Worm (Caenorhabditis elegans) whole organism, young adult: Measurements from ENCODE around the gene W05H9.4.

ENCODE experiments used
- C06A6.2 ChIP-seq: fragments of 200-800 bp; sonication (Bioruptor generic); conservative IDR thresholded peaks from 2 replicates; pipeline ENCODE4 v1.3.6; 2022; ENCODE audit warnings: missing genetic modification characterization, missing compliant biosample characterization
- F23B12.7 ChIP-seq: sonication (generic microtip); optimal IDR thresholded peaks from 2 replicates; lab custom pipeline; 2017; ENCODE audit warnings: missing genetic modification characterization, mild to moderate bottlenecking, missing compliant biosample characterization, antibody characterized with exemption, moderate library complexity; ENCODE audit not compliant: insufficient read depth
- F39B2.1 ChIP-seq: fragments of 200-800 bp; sonication (Bioruptor generic); IDR thresholded peaks from 2 replicates; pipeline ENCODE4 v1.3.6; 2022; ENCODE audit warnings: missing genetic modification reagents, missing genetic modification characterization, missing compliant biosample characterization
- F52B5.7 ChIP-seq: sonication (generic microtip); optimal IDR thresholded peaks from 2 replicates; lab custom pipeline; 2016; ENCODE audit warnings: mild to moderate bottlenecking, missing genetic modification characterization, missing compliant biosample characterization
- K12H6.12 ChIP-seq: fragments of 200-800 bp; sonication (Bioruptor generic); optimal IDR thresholded peaks from 2 replicates; lab custom pipeline; 2018; ENCODE audit warnings: mild to moderate bottlenecking, missing genetic modification characterization, missing compliant biosample characterization
- Y56A3A.18 ChIP-seq: fragments of 200-800 bp; sonication (Bioruptor generic); IDR thresholded peaks from 2 replicates; pipeline ENCODE4 v1.3.6; 2022; ENCODE audit warnings: missing genetic modification reagents, missing genetic modification characterization, missing compliant biosample characterization
- attf-6 ChIP-seq: fragments of 200-800 bp; sonication (Bioruptor generic); IDR thresholded peaks from 2 replicates; pipeline ENCODE4 v1.3.6; 2022; ENCODE audit warnings: missing genetic modification reagents, missing genetic modification characterization, missing compliant biosample characterization
- bed-1 ChIP-seq: fragments of 200-800 bp; sonication (Bioruptor generic); IDR thresholded peaks from 2 replicates; pipeline ENCODE4 v1.3.6; 2022; ENCODE audit warnings: missing genetic modification reagents, missing genetic modification characterization, missing compliant biosample characterization
- cebp-2 ChIP-seq: fragments of 200-800 bp; sonication (Bioruptor generic); IDR thresholded peaks from 2 replicates; pipeline ENCODE4 v1.3.6; 2022; ENCODE audit warnings: missing genetic modification characterization, missing compliant biosample characterization
- ceh-40 ChIP-seq: fragments of 200-800 bp; sonication (Bioruptor generic); IDR thresholded peaks from 2 replicates; pipeline ENCODE4 v1.3.6; 2022; ENCODE audit warnings: missing genetic modification characterization, missing compliant biosample characterization
- ceh-79 ChIP-seq: sonication (generic microtip); optimal IDR thresholded peaks from 2 replicates; lab custom pipeline; 2017; ENCODE audit warnings: mild to moderate bottlenecking, missing genetic modification characterization, missing compliant biosample characterization
- ceh-91 ChIP-seq: fragments of 200-800 bp; sonication (Bioruptor generic); IDR thresholded peaks from 2 replicates; pipeline ENCODE4 v1.3.6; 2022; ENCODE audit warnings: missing genetic modification reagents, missing genetic modification characterization, missing compliant biosample characterization
- dpff-1 ChIP-seq: sonication (generic microtip); optimal IDR thresholded peaks from 2 replicates; lab custom pipeline; 2017; ENCODE audit warnings: mild to moderate bottlenecking, missing genetic modification characterization, missing compliant biosample characterization
- egl-18 ChIP-seq: fragments of 200-800 bp; sonication (Bioruptor generic); IDR thresholded peaks from 2 replicates; pipeline ENCODE4 v1.3.6; 2022; ENCODE audit warnings: missing genetic modification reagents, missing genetic modification characterization, missing compliant biosample characterization
- egrh-3 ChIP-seq: fragments of 200-800 bp; sonication (Bioruptor generic); IDR thresholded peaks from 2 replicates; pipeline ENCODE4 v1.3.6; 2022; ENCODE audit warnings: missing genetic modification reagents, missing genetic modification characterization, missing compliant biosample characterization
- ekl-4 ChIP-seq: fragments of 200-800 bp; sonication (Bioruptor generic); IDR thresholded peaks from 2 replicates; pipeline ENCODE4 v1.3.6; 2022; ENCODE audit warnings: missing genetic modification reagents, missing genetic modification characterization, missing compliant biosample characterization
- him-1 ChIP-seq: sonication (generic microtip); optimal IDR thresholded peaks from 2 replicates; lab custom pipeline; 2016; ENCODE audit warnings: missing genotype, missing genetic modification reagents, missing genetic modification characterization, missing compliant biosample characterization
- hlh-12 ChIP-seq: sonication (generic microtip); optimal IDR thresholded peaks from 2 replicates; lab custom pipeline; 2016; ENCODE audit warnings: missing genetic modification characterization, missing compliant biosample characterization
- hlh-26 ChIP-seq: fragments of 200-800 bp; sonication (Bioruptor generic); conservative IDR thresholded peaks from 2 replicates; pipeline ENCODE4 v1.3.6; 2022; ENCODE audit warnings: missing genetic modification reagents, missing genetic modification characterization, missing compliant biosample characterization
- hrde-1 ChIP-seq: sonication (generic microtip); optimal IDR thresholded peaks from 2 replicates; lab custom pipeline; 2016; ENCODE audit warnings: missing genetic modification characterization, mild to moderate bottlenecking, missing compliant biosample characterization, moderate library complexity, missing genotype, missing genetic modification reagents, borderline replicate concordance
- let-607 ChIP-seq, 2 experiments: fragments of 200-800 bp in 1 of 2; sonication (Bioruptor generic) in 1 of 2; sonication (generic microtip) in 1 of 2; optimal IDR thresholded peaks; 2 replicates each; lab custom pipeline; 2016 to 2018; ENCODE audit warnings: mild to moderate bottlenecking in 2 of 2, missing compliant biosample characterization in 2 of 2, missing genetic modification characterization in 2 of 2, moderate library complexity in 2 of 2, missing genotype in 1 of 2
- lin-54 ChIP-seq: fragments of 200-800 bp; sonication (Bioruptor generic); optimal IDR thresholded peaks from 2 replicates; lab custom pipeline; 2018; ENCODE audit warnings: mild to moderate bottlenecking, missing genetic modification characterization, missing compliant biosample characterization
- lir-1 ChIP-seq: fragments of 200-800 bp; sonication (Bioruptor generic); conservative IDR thresholded peaks from 2 replicates; pipeline ENCODE4 v1.3.6; 2022; ENCODE audit warnings: missing genetic modification reagents, missing genetic modification characterization, missing compliant biosample characterization
- lsy-27 ChIP-seq: sonication (generic microtip); optimal IDR thresholded peaks from 2 replicates; lab custom pipeline; 2017; ENCODE audit warnings: missing genetic modification characterization, mild to moderate bottlenecking, missing compliant biosample characterization, antibody characterized with exemption, missing genotype, borderline replicate concordance; ENCODE audit not compliant: insufficient read depth
- madf-10 ChIP-seq: sonication (generic microtip); optimal IDR thresholded peaks from 2 replicates; lab custom pipeline; 2016; ENCODE audit warnings: mild to moderate bottlenecking, missing genetic modification characterization, missing compliant biosample characterization
- madf-3 ChIP-seq: fragments of 200-800 bp; sonication (Bioruptor generic); IDR thresholded peaks from 2 replicates; pipeline ENCODE4 v1.3.6; 2022; ENCODE audit warnings: missing genetic modification reagents, missing genetic modification characterization, missing compliant biosample characterization
- madf-8 ChIP-seq: fragments of 200-800 bp; sonication (Bioruptor generic); conservative IDR thresholded peaks from 2 replicates; pipeline ENCODE4 v1.3.6; 2022; ENCODE audit warnings: missing genetic modification reagents, missing genetic modification characterization, missing compliant biosample characterization
- mes-4 ChIP-seq: sonication (generic microtip); optimal IDR thresholded peaks from 2 replicates; lab custom pipeline; 2016; ENCODE audit warnings: missing genotype, missing genetic modification characterization, missing compliant biosample characterization
- nfya-1 ChIP-seq: sonication (generic microtip); optimal IDR thresholded peaks from 2 replicates; lab custom pipeline; 2017; ENCODE audit warnings: antibody characterized with exemption, missing compliant biosample characterization, missing genetic modification characterization, borderline replicate concordance; ENCODE audit not compliant: insufficient read depth
- nfyb-1 ChIP-seq: fragments of 200-800 bp; sonication (Bioruptor generic); IDR thresholded peaks from 2 replicates; pipeline ENCODE4 v1.3.6; 2022; ENCODE audit warnings: missing genetic modification reagents, missing genetic modification characterization, missing compliant biosample characterization
- nhr-80 ChIP-seq: sonication (generic microtip); optimal IDR thresholded peaks from 2 replicates; lab custom pipeline; 2016; ENCODE audit warnings: missing genetic modification characterization, missing compliant biosample characterization
- pha-4 ChIP-seq: fragments of 150-350 bp; sonication (generic microtip); optimal IDR thresholded peaks from 2 replicates; lab custom pipeline; 2014; ENCODE audit warnings: missing biosample characterization, missing genetic modification reagents, missing genetic modification characterization
- snpc-1.3 ChIP-seq: sonication (generic microtip); optimal IDR thresholded peaks from 2 replicates; lab custom pipeline; 2017; ENCODE audit warnings: missing genetic modification characterization, mild to moderate bottlenecking, missing compliant biosample characterization, antibody characterized with exemption, moderate library complexity, missing genotype, missing genetic modification reagents; ENCODE audit not compliant: insufficient read depth
- somi-1 ChIP-seq: fragments of 200-800 bp; sonication (Bioruptor generic); optimal IDR thresholded peaks from 2 replicates; lab custom pipeline; 2018; ENCODE audit warnings: mild to moderate bottlenecking, missing genetic modification characterization, missing compliant biosample characterization
- sptf-2 ChIP-seq: fragments of 200-800 bp; sonication (Bioruptor generic); optimal IDR thresholded peaks from 2 replicates; lab custom pipeline; 2018; ENCODE audit warnings: mild to moderate bottlenecking, missing genetic modification characterization, missing compliant biosample characterization
- zfh-2 ChIP-seq: fragments of 200-800 bp; sonication (Bioruptor generic); conservative IDR thresholded peaks from 2 replicates; pipeline ENCODE4 v1.3.6; 2022; ENCODE audit warnings: missing genetic modification reagents, missing genetic modification characterization, missing compliant biosample characterization
- ztf-22 ChIP-seq: fragments of 200-800 bp; sonication (Bioruptor generic); optimal IDR thresholded peaks from 2 replicates; lab custom pipeline; 2018; ENCODE audit warnings: mild to moderate bottlenecking, missing genetic modification characterization, moderate library complexity, missing compliant biosample characterization
- ztf-25 ChIP-seq: fragments of 200-800 bp; sonication (Bioruptor generic); IDR thresholded peaks from 2 replicates; pipeline ENCODE4 v1.3.6; 2022; ENCODE audit warnings: missing genetic modification reagents, missing genetic modification characterization, missing compliant biosample characterization
- ztf-3 ChIP-seq: fragments of 200-800 bp; sonication (Bioruptor generic); optimal IDR thresholded peaks from 2 replicates; lab custom pipeline; 2018; ENCODE audit warnings: mild to moderate bottlenecking, missing genetic modification characterization, missing compliant biosample characterization

Gene W05H9.4

DNA sequence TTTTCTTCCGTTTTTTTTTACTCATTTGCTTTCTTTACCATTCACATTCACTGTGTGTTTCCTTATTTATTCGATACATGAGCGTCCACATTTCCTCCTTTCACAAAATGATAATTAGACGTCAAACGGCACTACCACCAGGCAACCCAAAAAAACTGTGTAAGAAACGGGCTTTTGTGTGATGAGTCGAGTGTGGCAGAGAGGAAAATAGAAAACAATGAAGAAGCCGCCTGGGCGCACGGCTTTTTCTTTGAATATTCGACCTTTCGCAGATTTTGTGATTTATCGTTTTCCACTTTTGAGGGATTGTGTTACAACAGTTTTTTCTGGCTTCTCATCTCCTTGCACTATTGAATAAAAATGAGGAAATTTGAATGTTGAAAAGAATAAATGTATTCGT is 14.8 kb downstream of the W05H9.4 start:
- TF ChIP-seq hlh-26 (GFP tag; lab: Robert Waterston, UW) (no peak), him-1 (tag; lab: Kevin White, UChicago) (no peak), ekl-4 (GFP tag; lab: Robert Waterston, UW) (no peak), madf-8 (GFP tag; lab: Robert Waterston, UW) (no peak), egl-18 (no peak)
- TF ChIP-seq, all 124 proteins: peak for 0

DNA sequence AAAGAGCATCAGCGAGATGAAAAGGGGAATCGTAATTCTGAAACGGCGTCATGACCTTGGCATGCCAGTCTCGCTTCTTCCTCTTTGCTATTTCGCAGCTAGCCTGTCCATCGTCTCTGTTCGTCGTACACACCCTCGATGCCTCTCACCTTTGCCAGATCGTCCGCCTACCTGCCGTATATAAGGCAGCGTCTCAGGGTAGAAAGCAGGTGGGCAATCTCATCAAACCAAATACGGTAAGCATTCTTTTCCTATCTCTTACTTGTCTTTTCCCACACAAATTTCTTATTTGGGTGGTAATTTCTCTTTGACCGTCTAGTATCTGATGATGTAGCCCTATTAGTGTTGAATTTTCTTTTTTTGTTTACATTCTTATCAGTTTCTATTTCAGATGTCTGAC is 16.2 kb downstream of the W05H9.4 start, which contains the start of gene col-166:
col-166 (plus strand) TSS at position 392 of the 400 bp plus-strand sequence.
- no peak for TF ChIP-seq him-1 (tag; lab: Kevin White, UChicago)
- TF ChIP-seq lir-1 (GFP tag; lab: Robert Waterston, UW) = no peak

DNA sequence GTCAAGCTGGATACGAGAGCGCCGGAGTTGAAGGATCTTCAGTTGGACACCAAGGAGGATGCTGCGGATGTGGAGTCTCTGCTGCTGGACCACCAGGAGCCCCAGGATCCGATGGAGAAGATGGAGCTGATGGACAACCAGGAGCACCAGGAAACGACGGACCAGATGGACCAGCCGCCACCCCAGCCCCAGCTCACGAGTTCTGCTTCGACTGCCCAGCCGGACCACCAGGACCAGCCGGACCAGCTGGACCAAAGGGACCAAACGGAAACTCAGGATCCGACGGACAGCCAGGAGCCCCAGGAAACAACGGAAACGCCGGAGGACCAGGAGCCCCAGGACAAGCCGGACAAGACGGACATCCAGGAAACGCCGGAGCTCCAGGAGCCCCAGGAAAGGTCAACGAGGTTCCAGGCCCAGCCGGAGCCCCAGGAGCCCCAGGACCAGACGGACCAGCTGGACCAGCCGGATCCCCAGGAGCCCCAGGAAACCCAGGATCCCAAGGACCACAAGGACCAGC is 16.9 kb downstream of the W05H9.4 start:
- TF ChIP-seq egrh-3 (GFP tag; lab: Robert Waterston, UW) = peak; percentile 92
- TF ChIP-seq zfh-2 (GFP tag; lab: Robert Waterston, UW) = 0 out of 2 replicates have a peak, but pooled peaks have one; percentile 28

DNA sequence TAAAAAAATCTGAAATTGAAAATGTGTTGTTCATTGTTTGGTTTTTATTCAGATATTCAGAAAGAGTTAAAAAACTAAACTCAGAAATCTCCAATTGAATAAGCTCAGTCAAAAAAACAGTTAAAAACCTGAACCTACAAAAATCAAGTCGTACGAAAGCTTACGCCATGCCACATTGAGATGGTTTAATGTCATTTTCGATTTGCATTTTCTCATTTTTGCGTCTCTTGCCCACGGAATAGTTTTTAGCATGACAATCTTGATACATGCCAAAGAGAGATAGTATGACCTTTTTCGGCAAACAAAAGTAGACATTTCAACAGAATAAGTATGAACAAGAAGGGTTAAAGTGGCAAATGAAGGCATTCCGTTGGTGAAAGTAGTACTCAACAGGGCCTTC is 17.6 kb downstream of the W05H9.4 start:
- no peak for TF ChIP-seq hlh-26 (GFP tag; lab: Robert Waterston, UW)
- TF ChIP-seq ztf-22 (GFP tag; lab: Kevin White, UChicago) = no peak
- TF ChIP-seq nfya-1 (tag; lab: Kevin White, UChicago) = no peak
- no peak for TF ChIP-seq attf-6 (GFP tag; lab: Robert Waterston, UW)
- no peak for TF ChIP-seq F23B12.7 (tag; lab: Kevin White, UChicago)
- TF ChIP-seq ztf-25 (GFP tag; lab: Robert Waterston, UW) = no peak
- TF ChIP-seq bed-1 = no peak
- no peak for TF ChIP-seq ztf-3
- no peak for TF ChIP-seq dpff-1 (tag; lab: Kevin White, UChicago)
- no peak for TF ChIP-seq zfh-2 (GFP tag; lab: Robert Waterston, UW)
- TF ChIP-seq K12H6.12 = no peak
- no peak for TF ChIP-seq lin-54 (GFP tag; lab: Kevin White, UChicago)

DNA sequence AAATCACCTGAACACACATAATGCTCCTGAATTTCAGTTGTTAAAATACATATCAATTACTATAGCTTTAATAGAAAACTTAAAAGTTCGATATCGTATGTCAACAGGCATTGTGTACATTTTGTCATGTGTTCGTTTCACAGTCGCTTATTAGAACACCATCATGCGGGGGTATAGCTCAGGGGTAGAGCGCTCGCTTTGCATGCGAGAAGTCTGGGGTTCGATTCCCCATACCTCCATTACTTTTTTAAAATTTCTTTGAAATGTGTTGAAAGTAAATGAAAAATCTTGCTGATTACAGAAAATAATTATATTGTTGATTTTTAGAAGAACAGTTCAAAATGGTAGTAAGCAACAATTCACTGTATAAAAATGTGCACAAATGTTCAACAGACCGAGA is 22.7 kb downstream of the W05H9.4 start:
- TF ChIP-seq cebp-2 (GFP tag; lab: Robert Waterston, UW) (0 out of 2 replicates have a peak, but pooled peaks have one; percentile 88), C06A6.2 (GFP tag; lab: Robert Waterston, UW) (no peak), Y56A3A.18 (peak; percentile 79), somi-1 (peak; percentile 79), mes-4 (peak; percentile 43), sptf-2 (GFP tag; lab: Kevin White, UChicago) (peak; percentile 75), snpc-1.3 (tag; lab: Kevin White, UChicago) (peak; percentile 94), madf-10 (tag; lab: Kevin White, UChicago) (peak; percentile 72), ceh-79 (tag; lab: Kevin White, UChicago) (no peak), nhr-80 (peak; percentile 32), ceh-40 (GFP tag; lab: Robert Waterston, UW) (0 out of 2 replicates have a peak, but pooled peaks have one; percentile 81), nfyb-1 (peak; percentile 79), hlh-12 (peak; percentile 64), F39B2.1 (no peak), madf-3 (GFP tag; lab: Robert Waterston, UW) (0 out of 2 replicates have a peak, but pooled peaks have one; percentile 49), let-607 (tag; optimal IDR thresholded peaks at IDR 0.05; lab: Kevin White, UChicago) (peak in 1 of 2 experiments; percentile 48), hrde-1 (tag; lab: Kevin White, UChicago) (peak; percentile 74), F52B5.7 (tag; lab: Kevin White, UChicago) (peak; percentile 69), ceh-91 (GFP tag; lab: Robert Waterston, UW) (no peak), lsy-27 (peak; percentile 65), egl-18 (0 out of 2 replicates have a peak, but pooled peaks have one; percentile 42), pha-4 (tag; lab: Kevin White, UChicago) (no peak), ztf-22 (GFP tag; lab: Kevin White, UChicago) (no peak)
